Worm (Caenorhabditis elegans) whole organism, early embryonic: ENCODE data around the gene fbxa-174.

Source experiments
- B0310.2 ChIP-seq: sonication (generic microtip); optimal IDR thresholded peaks from 2 replicates; lab custom pipeline; 2016; ENCODE audit warnings: mild to moderate bottlenecking, missing genetic modification characterization, missing compliant biosample characterization
- aly-1 ChIP-seq: sonication (generic microtip); optimal IDR thresholded peaks from 2 replicates; lab custom pipeline; 2016; ENCODE audit warnings: missing genetic modification characterization, missing compliant biosample characterization
- ama-1 ChIP-seq: fragments of 150-350 bp; optimal IDR thresholded peaks from 2 replicates; lab custom pipeline; 2014
- ceh-13 ChIP-seq: fragments of 200-800 bp; sonication (Bioruptor generic); optimal IDR thresholded peaks from 2 replicates; lab custom pipeline; 2018; ENCODE audit warnings: mild to moderate bottlenecking, missing genetic modification characterization, missing compliant biosample characterization
- ets-7 ChIP-seq: sonication (generic microtip); optimal IDR thresholded peaks from 2 replicates; lab custom pipeline; 2016; ENCODE audit warnings: missing genotype, missing genetic modification characterization, missing compliant biosample characterization
- flt-1 ChIP-seq: fragments of 200-800 bp; sonication (Bioruptor generic); IDR thresholded peaks from 2 replicates; pipeline ENCODE4 v1.3.6; 2022; ENCODE audit warnings: missing genetic modification characterization, missing compliant biosample characterization
- hmbx-1 ChIP-seq: sonication (generic microtip); optimal IDR thresholded peaks from 2 replicates; lab custom pipeline; 2016; ENCODE audit warnings: mild to moderate bottlenecking, missing genetic modification characterization, missing compliant biosample characterization
- hmg-4 ChIP-seq: fragments of 200-800 bp; sonication (Bioruptor generic); optimal IDR thresholded peaks from 2 replicates; lab custom pipeline; 2018; ENCODE audit warnings: mild to moderate bottlenecking, missing genetic modification characterization, missing compliant biosample characterization
- sea-1 ChIP-seq: fragments of 200-800 bp; sonication (Bioruptor generic); conservative IDR thresholded peaks from 2 replicates; pipeline ENCODE4 v1.3.6; 2022; ENCODE audit warnings: missing genetic modification characterization, missing compliant biosample characterization
- tbx-11 ChIP-seq: fragments of 200-800 bp; sonication (Bioruptor generic); IDR thresholded peaks from 2 replicates; pipeline ENCODE4 v1.3.6; 2022; ENCODE audit warnings: missing genetic modification characterization, missing compliant biosample characterization
- tbx-37 ChIP-seq: fragments of 200-800 bp; sonication (Bioruptor generic); conservative IDR thresholded peaks from 2 replicates; pipeline ENCODE4 v1.3.6; 2022; ENCODE audit warnings: missing genetic modification reagents, missing genetic modification characterization, missing compliant biosample characterization
- tra-4 ChIP-seq: sonication (generic microtip); optimal IDR thresholded peaks from 2 replicates; lab custom pipeline; 2017; ENCODE audit warnings: missing genetic modification characterization, missing compliant biosample characterization

DNA sequence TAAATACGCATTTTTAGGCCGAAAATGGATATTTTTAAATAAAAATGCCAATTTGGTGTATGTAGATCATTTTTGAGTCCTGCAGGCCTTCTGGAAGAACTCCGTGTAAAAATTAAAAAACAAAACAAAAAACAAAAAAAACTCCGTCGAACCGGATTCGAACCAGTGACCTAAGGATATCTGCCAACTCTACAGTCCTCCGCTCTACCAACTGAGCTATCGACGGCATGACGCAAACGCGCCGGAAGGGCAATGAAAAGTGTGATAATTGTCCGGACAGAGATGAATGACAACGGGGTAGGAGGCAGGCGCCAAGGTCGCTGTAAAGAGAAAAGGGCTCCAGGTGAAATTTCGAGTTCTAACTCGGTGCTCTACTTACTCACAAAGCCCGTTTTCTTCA is 16.0 kb downstream of the fbxa-174 start:
- no peak for TF ChIP-seq B0310.2
- TF ChIP-seq ama-1 = no peak
- no peak for TF ChIP-seq tra-4 (tag; lab: Kevin White, UChicago)
- no peak for TF ChIP-seq aly-1 (tag; lab: Kevin White, UChicago)
- TF ChIP-seq tbx-37 (GFP tag; lab: Robert Waterston, UW) = no peak
- no peak for TF ChIP-seq hmg-4
- no peak for TF ChIP-seq hmbx-1 (tag; lab: Kevin White, UChicago)
- 0 out of 2 replicates have a peak, but pooled peaks have one; percentile 31 for TF ChIP-seq tbx-11 (GFP tag; lab: Robert Waterston, UW)
- TF ChIP-seq sea-1 (GFP tag; lab: Robert Waterston, UW) = no peak
- TF ChIP-seq flt-1 (GFP tag; lab: Robert Waterston, UW) = no peak
- TF ChIP-seq ets-7 (tag; lab: Kevin White, UChicago) = no peak
- no peak for TF ChIP-seq ceh-13 (GFP tag; lab: Kevin White, UChicago)
